Worm (Caenorhabditis elegans) whole organism, young adult: ENCODE measurements around the gene fmo-4.

Experiments used
- B0019.2 ChIP-seq: fragments of 200-800 bp; sonication (Bioruptor generic); conservative IDR thresholded peaks from 2 replicates; pipeline ENCODE4 v1.3.6; 2022; ENCODE audit warnings: missing genetic modification reagents, missing genetic modification characterization, missing compliant biosample characterization
- B0336.3 ChIP-seq: fragments of 200-800 bp; sonication (Bioruptor generic); IDR thresholded peaks from 2 replicates; pipeline ENCODE4 v1.3.6; 2022; ENCODE audit warnings: missing genetic modification characterization, missing compliant biosample characterization
- C17E4.6 ChIP-seq: fragments of 200-800 bp; sonication (Bioruptor generic); IDR thresholded peaks from 2 replicates; pipeline ENCODE4 v1.3.6; 2022; ENCODE audit warnings: missing genetic modification reagents, missing genetic modification characterization, missing compliant biosample characterization
- F10E7.11 ChIP-seq: sonication (generic microtip); optimal IDR thresholded peaks from 2 replicates; lab custom pipeline; 2017; ENCODE audit warnings: mild to moderate bottlenecking, missing genetic modification characterization, moderate library complexity, missing compliant biosample characterization
- F37B4.10 ChIP-seq: fragments of 200-800 bp; sonication (Bioruptor generic); IDR thresholded peaks from 2 replicates; pipeline ENCODE4 v1.3.6; 2022; ENCODE audit warnings: missing genetic modification characterization, missing compliant biosample characterization
- F39B2.1 ChIP-seq: fragments of 200-800 bp; sonication (Bioruptor generic); IDR thresholded peaks from 2 replicates; pipeline ENCODE4 v1.3.6; 2022; ENCODE audit warnings: missing genetic modification reagents, missing genetic modification characterization, missing compliant biosample characterization
- F49E8.2 ChIP-seq: sonication (generic microtip); optimal IDR thresholded peaks from 3 replicates; lab custom pipeline; 2017; ENCODE audit warnings: missing genetic modification characterization, mild to moderate bottlenecking, missing compliant biosample characterization, antibody characterized with exemption, moderate library complexity; ENCODE audit not compliant: insufficient read depth
- F52B5.7 ChIP-seq: sonication (generic microtip); optimal IDR thresholded peaks from 2 replicates; lab custom pipeline; 2016; ENCODE audit warnings: mild to moderate bottlenecking, missing genetic modification characterization, missing compliant biosample characterization
- F57C9.4 ChIP-seq: sonication (generic microtip); optimal IDR thresholded peaks from 2 replicates; lab custom pipeline; 2017; ENCODE audit warnings: mild to moderate bottlenecking, missing genetic modification characterization, missing compliant biosample characterization
- K11D2.4 ChIP-seq: fragments of 200-800 bp; sonication (Bioruptor generic); IDR thresholded peaks from 2 replicates; pipeline ENCODE4 v1.3.6; 2022; ENCODE audit warnings: missing genetic modification reagents, missing genetic modification characterization, missing compliant biosample characterization
- K12H6.12 ChIP-seq: fragments of 200-800 bp; sonication (Bioruptor generic); optimal IDR thresholded peaks from 2 replicates; lab custom pipeline; 2018; ENCODE audit warnings: mild to moderate bottlenecking, missing genetic modification characterization, missing compliant biosample characterization
- Y67H2A.10 ChIP-seq: fragments of 200-800 bp; sonication (Bioruptor generic); conservative IDR thresholded peaks from 2 replicates; pipeline ENCODE4 v1.3.6; 2022; ENCODE audit warnings: missing genetic modification reagents, missing genetic modification characterization, missing compliant biosample characterization
- ZK185.1 ChIP-seq: sonication (generic microtip); optimal IDR thresholded peaks from 2 replicates; lab custom pipeline; 2016; ENCODE audit warnings: mild to moderate bottlenecking, missing genetic modification characterization, missing compliant biosample characterization; ENCODE audit not compliant: poor library complexity, severe bottlenecking
- akir-1 ChIP-seq: fragments of 200-800 bp; sonication (Bioruptor generic); optimal IDR thresholded peaks from 2 replicates; lab custom pipeline; 2018; ENCODE audit warnings: mild to moderate bottlenecking, missing genetic modification characterization, moderate library complexity, missing compliant biosample characterization
- aptf-2 ChIP-seq: fragments of 200-800 bp; sonication (Bioruptor generic); conservative IDR thresholded peaks from 2 replicates; pipeline ENCODE4 v1.3.6; 2022; ENCODE audit warnings: missing genetic modification reagents, missing genetic modification characterization, missing compliant biosample characterization
- atf-7 ChIP-seq: sonication (generic microtip); optimal IDR thresholded peaks from 2 replicates; lab custom pipeline; 2017; ENCODE audit warnings: mild to moderate bottlenecking, missing genetic modification characterization, missing compliant biosample characterization
- attf-3 ChIP-seq: fragments of 200-800 bp; sonication (Bioruptor generic); conservative IDR thresholded peaks from 2 replicates; pipeline ENCODE4 v1.3.6; 2022; ENCODE audit warnings: missing genetic modification reagents, missing genetic modification characterization, missing compliant biosample characterization
- bed-1 ChIP-seq: fragments of 200-800 bp; sonication (Bioruptor generic); IDR thresholded peaks from 2 replicates; pipeline ENCODE4 v1.3.6; 2022; ENCODE audit warnings: missing genetic modification reagents, missing genetic modification characterization, missing compliant biosample characterization
- bed-2 ChIP-seq: fragments of 200-800 bp; sonication (Bioruptor generic); IDR thresholded peaks from 2 replicates; pipeline ENCODE4 v1.3.6; 2022; ENCODE audit warnings: missing genetic modification reagents, missing genetic modification characterization, missing compliant biosample characterization
- cebp-1 ChIP-seq, 2 experiments: fragments of 200-800 bp in 1 of 2; sonication (Bioruptor generic) in 1 of 2; sonication (generic microtip) in 1 of 2; IDR thresholded peaks in 1 of 2; optimal IDR thresholded peaks in 1 of 2; 2 replicates each; pipeline versions ENCODE4 v1.3.6 to Lab custom; 2017 to 2022; ENCODE audit warnings: missing compliant biosample characterization in 2 of 2, missing genetic modification characterization in 2 of 2, mild to moderate bottlenecking in 1 of 2, missing genetic modification reagents in 1 of 2, moderate library complexity in 1 of 2
- ceh-100 ChIP-seq: fragments of 200-800 bp; sonication (Bioruptor generic); IDR thresholded peaks from 2 replicates; pipeline ENCODE4 v1.3.6; 2022; ENCODE audit warnings: missing genetic modification reagents, missing genetic modification characterization, missing compliant biosample characterization
- ceh-58 ChIP-seq: fragments of 200-800 bp; sonication (Bioruptor generic); IDR thresholded peaks from 2 replicates; pipeline ENCODE4 v1.3.6; 2022; ENCODE audit warnings: missing genetic modification characterization, missing compliant biosample characterization
- dox-1 ChIP-seq: fragments of 200-800 bp; sonication (Bioruptor generic); IDR thresholded peaks from 2 replicates; pipeline ENCODE4 v1.3.6; 2022; ENCODE audit warnings: missing genetic modification reagents, missing genetic modification characterization, missing compliant biosample characterization
- ekl-4 ChIP-seq: fragments of 200-800 bp; sonication (Bioruptor generic); IDR thresholded peaks from 2 replicates; pipeline ENCODE4 v1.3.6; 2022; ENCODE audit warnings: missing genetic modification reagents, missing genetic modification characterization, missing compliant biosample characterization
- fkh-3 ChIP-seq: sonication (generic microtip); optimal IDR thresholded peaks from 2 replicates; lab custom pipeline; 2016; ENCODE audit warnings: mild to moderate bottlenecking, missing genetic modification characterization, missing compliant biosample characterization
- hmg-1.2 ChIP-seq: fragments of 200-800 bp; sonication (Bioruptor generic); IDR thresholded peaks from 2 replicates; pipeline ENCODE4 v1.3.6; 2022; ENCODE audit warnings: missing genetic modification reagents, missing genetic modification characterization, missing compliant biosample characterization
- hmg-20 ChIP-seq: fragments of 200-800 bp; sonication (Bioruptor generic); IDR thresholded peaks from 2 replicates; pipeline ENCODE4 v1.3.6; 2022; ENCODE audit warnings: missing genetic modification reagents, missing genetic modification characterization, missing compliant biosample characterization
- lag-1 ChIP-seq: fragments of 200-800 bp; sonication (Bioruptor generic); IDR thresholded peaks from 2 replicates; pipeline ENCODE4 v1.3.6; 2022; ENCODE audit warnings: missing genetic modification reagents, missing genetic modification characterization, missing compliant biosample characterization
- lin-35 ChIP-seq, 3 experiments: fragments of 150-350 bp in 2 of 3; sonication (generic microtip) in 1 of 3; optimal IDR thresholded peaks; 2 replicates each; lab custom pipeline; 2014 to 2018; ENCODE audit warnings: missing biosample characterization in 3 of 3, missing genetic modification characterization in 3 of 3, missing genetic modification reagents in 3 of 3
- lin-40 ChIP-seq: sonication (generic microtip); optimal IDR thresholded peaks from 2 replicates; lab custom pipeline; 2016; ENCODE audit warnings: missing genetic modification characterization, mild to moderate bottlenecking, missing compliant biosample characterization, missing genotype, missing genetic modification reagents
- lir-1 ChIP-seq: fragments of 200-800 bp; sonication (Bioruptor generic); conservative IDR thresholded peaks from 2 replicates; pipeline ENCODE4 v1.3.6; 2022; ENCODE audit warnings: missing genetic modification reagents, missing genetic modification characterization, missing compliant biosample characterization
- lsl-1 ChIP-seq: fragments of 200-800 bp; sonication (Bioruptor generic); optimal IDR thresholded peaks from 2 replicates; lab custom pipeline; 2018; ENCODE audit warnings: mild to moderate bottlenecking, missing genetic modification characterization, moderate library complexity, missing compliant biosample characterization
- mcd-1 ChIP-seq: fragments of 200-800 bp; sonication (Bioruptor generic); IDR thresholded peaks from 2 replicates; pipeline ENCODE4 v1.3.6; 2022; ENCODE audit warnings: missing genetic modification reagents, missing genetic modification characterization, missing compliant biosample characterization
- mes-4 ChIP-seq: sonication (generic microtip); optimal IDR thresholded peaks from 2 replicates; lab custom pipeline; 2016; ENCODE audit warnings: missing genotype, missing genetic modification characterization, missing compliant biosample characterization
- nfya-1 ChIP-seq: sonication (generic microtip); optimal IDR thresholded peaks from 2 replicates; lab custom pipeline; 2017; ENCODE audit warnings: antibody characterized with exemption, missing compliant biosample characterization, missing genetic modification characterization, borderline replicate concordance; ENCODE audit not compliant: insufficient read depth
- nhr-27 ChIP-seq: fragments of 200-800 bp; sonication (Bioruptor generic); optimal IDR thresholded peaks from 2 replicates; lab custom pipeline; 2018; ENCODE audit warnings: mild to moderate bottlenecking, missing genetic modification characterization, moderate library complexity, missing compliant biosample characterization
- pha-4 ChIP-seq: fragments of 150-350 bp; sonication (generic microtip); optimal IDR thresholded peaks from 2 replicates; lab custom pipeline; 2014; ENCODE audit warnings: missing biosample characterization, missing genetic modification reagents, missing genetic modification characterization
- rec-8 ChIP-seq, 2 experiments: sonication (generic microtip); optimal IDR thresholded peaks; 2 replicates each; lab custom pipeline; 2016; ENCODE audit warnings: mild to moderate bottlenecking in 2 of 2, missing genetic modification characterization in 2 of 2, missing genetic modification reagents in 2 of 2, missing genotype in 2 of 2, missing biosample characterization in 1 of 2, missing compliant biosample characterization in 1 of 2, moderate library complexity in 1 of 2
- repo-1 ChIP-seq: sonication (generic microtip); optimal IDR thresholded peaks from 2 replicates; lab custom pipeline; 2017; ENCODE audit warnings: mild to moderate bottlenecking, missing genetic modification characterization, missing compliant biosample characterization
- rpc-1 ChIP-seq, 2 experiments: fragments of 150-350 bp in 1 of 2; sonication (generic microtip) in 1 of 2; optimal IDR thresholded peaks; 2 replicates each; lab custom pipeline; 2014 to 2018; ENCODE audit warnings: missing biosample characterization in 1 of 2, missing genetic modification characterization in 1 of 2, missing genetic modification reagents in 1 of 2, missing genotype in 1 of 2
- snpc-1.3 ChIP-seq: sonication (generic microtip); optimal IDR thresholded peaks from 2 replicates; lab custom pipeline; 2017; ENCODE audit warnings: missing genetic modification characterization, mild to moderate bottlenecking, missing compliant biosample characterization, antibody characterized with exemption, moderate library complexity, missing genotype, missing genetic modification reagents; ENCODE audit not compliant: insufficient read depth
- snpc-3.4 ChIP-seq: sonication (generic microtip); optimal IDR thresholded peaks from 2 replicates; lab custom pipeline; 2017; ENCODE audit warnings: missing genetic modification characterization, mild to moderate bottlenecking, missing compliant biosample characterization, antibody characterized with exemption, moderate library complexity, missing genotype, missing genetic modification reagents
- tbx-9 ChIP-seq: sonication (generic microtip); optimal IDR thresholded peaks from 2 replicates; lab custom pipeline; 2016; ENCODE audit warnings: borderline replicate concordance, missing genetic modification characterization, inconsistent platforms, missing compliant biosample characterization
- unc-62 ChIP-seq: fragments of 150-350 bp; optimal IDR thresholded peaks from 2 replicates; lab custom pipeline; 2014; ENCODE audit warnings: missing biosample characterization, missing genetic modification reagents, missing genetic modification characterization
- xnd-1 ChIP-seq: sonication (generic microtip); optimal IDR thresholded peaks from 2 replicates; lab custom pipeline; 2016; ENCODE audit warnings: missing genotype, missing genetic modification reagents, missing genetic modification characterization, missing compliant biosample characterization
- ztf-26 ChIP-seq: sonication (generic microtip); optimal IDR thresholded peaks from 2 replicates; lab custom pipeline; 2017; ENCODE audit warnings: missing genetic modification characterization, missing compliant biosample characterization

fmo-4 gene

DNA sequence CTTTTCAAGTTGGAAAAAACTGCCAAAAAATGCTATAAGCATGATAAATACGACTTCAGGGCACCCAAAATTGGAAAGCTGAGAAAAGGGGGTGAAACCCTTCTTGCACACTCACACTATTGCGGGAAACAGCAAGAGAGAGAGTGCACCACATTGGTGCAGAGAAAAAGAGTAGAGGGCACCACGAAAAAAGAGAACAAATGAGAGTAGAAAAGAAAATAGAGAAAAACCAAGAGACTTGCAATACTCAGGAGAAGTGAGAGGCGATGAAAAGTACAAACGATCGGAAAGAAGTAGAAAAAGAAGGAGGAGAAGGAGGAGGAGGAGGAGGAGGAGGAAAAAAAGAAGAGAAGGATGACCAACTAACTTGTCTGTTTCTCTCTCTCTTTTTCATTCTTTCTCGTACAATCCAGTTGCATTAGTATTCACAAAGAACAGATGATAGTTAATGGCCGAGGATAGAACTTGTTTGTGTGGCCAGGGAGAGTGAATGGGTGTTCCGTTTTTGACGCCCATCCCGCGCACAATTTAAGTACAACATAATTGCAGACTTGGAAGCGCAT, 48.8 kb upstream of the fmo-4 start (continued):
- TF ChIP-seq ZK185.1 (tag; lab: Kevin White, UChicago) (no peak), dox-1 (peak; percentile 41; the same call in 1 of the 2 replicates), attf-3 (GFP tag; lab: Robert Waterston, UW) (no peak), C17E4.6 (no peak), lir-1 (GFP tag; lab: Robert Waterston, UW) (no peak), rec-8 (tag; optimal IDR thresholded peaks at IDR 0.05; lab: Kevin White, UChicago) (no peak), lsl-1 (GFP tag; lab: Kevin White, UChicago) (no peak), ekl-4 (GFP tag; lab: Robert Waterston, UW) (no peak), F37B4.10 (GFP tag; lab: Robert Waterston, UW) (no peak), repo-1 (tag; lab: Kevin White, UChicago) (peak; percentile 21), mcd-1 (GFP tag; lab: Robert Waterston, UW) (peak; percentile 60), F57C9.4 (tag; lab: Kevin White, UChicago) (no peak), rpc-1 (optimal IDR thresholded peaks at IDR 0.05; lab: Kevin White, UChicago) (no peak), rpc-1 (tag; optimal IDR thresholded peaks at IDR 0.05; lab: Kevin White, UChicago) (no peak), unc-62 (GFP tag; lab: Kevin White, UChicago) (no peak), nhr-27 (tag; lab: Kevin White, UChicago) (no peak), fkh-3 (tag; lab: Kevin White, UChicago) (no peak), snpc-3.4 (tag; lab: Kevin White, UChicago) (no peak), pha-4 (tag; lab: Kevin White, UChicago) (no peak), K11D2.4 (GFP tag; lab: Robert Waterston, UW) (0 out of 2 replicates have a peak, but pooled peaks have one; percentile 37), bed-2 (GFP tag; lab: Robert Waterston, UW) (no peak), cebp-1 (GFP tag; IDR thresholded peaks at IDR 0.05; lab: Robert Waterston, UW) (no peak), cebp-1 (tag; optimal IDR thresholded peaks at IDR 0.05; lab: Kevin White, UChicago) (no peak), ztf-26 (peak; percentile 37), tbx-9 (no peak), ceh-58 (GFP tag; lab: Robert Waterston, UW) (0 out of 2 replicates have a peak, but pooled peaks have one; percentile 77), mes-4 (tag; lab: Kevin White, UChicago) (no peak), K12H6.12 (tag; lab: Kevin White, UChicago) (peak; percentile 46), akir-1 (GFP tag; lab: Kevin White, UChicago) (no peak), nfya-1 (tag; lab: Kevin White, UChicago) (no peak), B0019.2 (GFP tag; lab: Robert Waterston, UW) (no peak), bed-1 (GFP tag; lab: Robert Waterston, UW) (no peak), lin-35 (GFP tag; optimal IDR thresholded peaks at IDR 0.05; lab: Kevin White, UChicago) (peak in 1 of 3 experiments; percentile 61), xnd-1 (tag; lab: Kevin White, UChicago) (no peak), lag-1 (GFP tag; lab: Robert Waterston, UW) (no peak), aptf-2 (GFP tag; lab: Robert Waterston, UW) (no peak), F39B2.1 (GFP tag; lab: Robert Waterston, UW) (no peak), B0336.3 (GFP tag; lab: Robert Waterston, UW) (no peak), F49E8.2 (tag; lab: Kevin White, UChicago) (no peak), ceh-100 (GFP tag; lab: Robert Waterston, UW) (no peak), atf-7 (tag; lab: Kevin White, UChicago) (no peak), hmg-1.2 (GFP tag; lab: Robert Waterston, UW) (peak; percentile 39), Y67H2A.10 (GFP tag; lab: Robert Waterston, UW) (no peak), F10E7.11 (tag; lab: Kevin White, UChicago) (no peak), lin-40 (tag; lab: Kevin White, UChicago) (peak; percentile 29), F52B5.7 (no peak), snpc-1.3 (tag; lab: Kevin White, UChicago) (no peak), hmg-20 (GFP tag; lab: Robert Waterston, UW) (no peak)
